Worm (Caenorhabditis elegans) whole organism, L3 larva: ENCODE data around the gene faxc-1.

ENCODE experiments used
- R02D3.7 ChIP-seq: fragments of 150-350 bp; optimal IDR thresholded peaks from 2 replicates; lab custom pipeline; 2014; ENCODE audit warnings: missing biosample characterization, missing genetic modification characterization
- ZK546.5 ChIP-seq: sonication (generic microtip); optimal IDR thresholded peaks from 2 replicates; lab custom pipeline; 2017; ENCODE audit warnings: missing biosample characterization, missing genetic modification characterization
- aly-2 ChIP-seq: fragments of 150-350 bp; optimal IDR thresholded peaks from 2 replicates; lab custom pipeline; 2014; ENCODE audit warnings: missing biosample characterization, missing genetic modification characterization
- ama-1 ChIP-seq: fragments of 150-350 bp; optimal IDR thresholded peaks from 2 replicates; lab custom pipeline; 2018
- ceh-16 ChIP-seq: sonication (generic microtip); optimal IDR thresholded peaks from 2 replicates; lab custom pipeline; 2017; ENCODE audit warnings: missing biosample characterization, missing genetic modification characterization
- ceh-28 ChIP-seq: fragments of 150-350 bp; optimal IDR thresholded peaks from 2 replicates; lab custom pipeline; 2014; ENCODE audit warnings: missing biosample characterization, missing genetic modification reagents, missing genetic modification characterization
- ceh-82 ChIP-seq: fragments of 150-350 bp; optimal IDR thresholded peaks from 2 replicates; lab custom pipeline; 2014; ENCODE audit warnings: missing biosample characterization, missing genetic modification characterization
- ceh-9 ChIP-seq: sonication (generic microtip); optimal IDR thresholded peaks from 2 replicates; lab custom pipeline; 2018; ENCODE audit warnings: missing biosample characterization, missing genetic modification characterization
- daf-12 ChIP-seq: fragments of 150-350 bp; optimal IDR thresholded peaks from 2 replicates; lab custom pipeline; 2014; ENCODE audit warnings: missing biosample characterization, missing genetic modification reagents, missing genetic modification characterization
- egl-27 ChIP-seq: sonication (generic microtip); optimal IDR thresholded peaks from 4 replicates; lab custom pipeline; 2017; ENCODE audit warnings: missing biosample characterization, missing genetic modification reagents, missing genetic modification characterization
- egl-5 ChIP-seq: fragments of 150-350 bp; optimal IDR thresholded peaks from 2 replicates; lab custom pipeline; 2017; ENCODE audit warnings: missing biosample characterization, missing genetic modification reagents, missing genetic modification characterization, inconsistent platforms
- elt-1 ChIP-seq: fragments of 150-350 bp; optimal IDR thresholded peaks from 2 replicates; lab custom pipeline; 2014; ENCODE audit warnings: missing biosample characterization, missing genetic modification characterization
- elt-2 ChIP-seq: sonication (generic microtip); optimal IDR thresholded peaks from 2 replicates; lab custom pipeline; 2016; ENCODE audit warnings: missing genetic modification reagents, mild to moderate bottlenecking, missing genetic modification characterization, missing compliant biosample characterization
- elt-3 ChIP-seq, 3 experiments: fragments of 150-350 bp in 1 of 3; sonication (generic microtip) in 2 of 3; optimal IDR thresholded peaks; 2 replicates in 2 of 3; 4 replicates in 1 of 3; lab custom pipeline; 2014 to 2017; ENCODE audit warnings: missing biosample characterization in 3 of 3, missing genetic modification characterization in 3 of 3
- eor-1 ChIP-seq, 2 experiments: fragments of 150-350 bp; optimal IDR thresholded peaks; 2 replicates each; lab custom pipeline; 2014 to 2018; ENCODE audit warnings: missing biosample characterization in 2 of 2, missing genetic modification characterization in 2 of 2
- fkh-10 ChIP-seq: sonication (generic microtip); optimal IDR thresholded peaks from 2 replicates; lab custom pipeline; 2017; ENCODE audit warnings: missing biosample characterization, missing genetic modification reagents, missing genetic modification characterization
- fkh-2 ChIP-seq: fragments of 150-350 bp; optimal IDR thresholded peaks from 2 replicates; lab custom pipeline; 2014; ENCODE audit warnings: missing biosample characterization, missing genetic modification reagents, missing genetic modification characterization
- fos-1 ChIP-seq: fragments of 150-350 bp; optimal IDR thresholded peaks from 2 replicates; lab custom pipeline; 2014; ENCODE audit warnings: missing biosample characterization, missing genetic modification characterization
- hmg-11 ChIP-seq: sonication (generic microtip); optimal IDR thresholded peaks from 2 replicates; lab custom pipeline; 2016; ENCODE audit warnings: missing genetic modification characterization, missing compliant biosample characterization
- jun-1 ChIP-seq: fragments of 150-350 bp; optimal IDR thresholded peaks from 2 replicates; lab custom pipeline; 2014; ENCODE audit warnings: missing biosample characterization, missing genetic modification reagents, missing genetic modification characterization
- lin-15B ChIP-seq: fragments of 150-350 bp; optimal IDR thresholded peaks from 2 replicates; lab custom pipeline; 2014; ENCODE audit warnings: missing biosample characterization, missing genetic modification characterization
- lin-39 ChIP-seq: fragments of 150-350 bp; optimal IDR thresholded peaks from 2 replicates; lab custom pipeline; 2018; ENCODE audit warnings: missing biosample characterization, missing genetic modification reagents, missing genetic modification characterization
- lsy-12 ChIP-seq: sonication (generic microtip); optimal IDR thresholded peaks from 2 replicates; lab custom pipeline; 2016; ENCODE audit warnings: mild to moderate bottlenecking, missing genetic modification characterization, missing compliant biosample characterization
- mdl-1 ChIP-seq: fragments of 150-350 bp; optimal IDR thresholded peaks from 2 replicates; lab custom pipeline; 2014; ENCODE audit warnings: missing biosample characterization, missing genetic modification characterization
- mml-1 ChIP-seq: fragments of 150-350 bp; sonication (generic microtip); optimal IDR thresholded peaks from 3 replicates; lab custom pipeline; 2014; ENCODE audit warnings: missing biosample characterization, missing genetic modification characterization
- nfya-1 ChIP-seq: sonication (generic microtip); optimal IDR thresholded peaks from 2 replicates; lab custom pipeline; 2017; ENCODE audit warnings: missing genetic modification characterization, mild to moderate bottlenecking, missing compliant biosample characterization, antibody characterized with exemption, moderate library complexity; ENCODE audit not compliant: insufficient read depth
- nhr-11 ChIP-seq: fragments of 150-350 bp; optimal IDR thresholded peaks from 2 replicates; lab custom pipeline; 2014; ENCODE audit warnings: missing biosample characterization, missing genetic modification characterization
- nhr-12 ChIP-seq: fragments of 150-350 bp; optimal IDR thresholded peaks from 2 replicates; lab custom pipeline; 2014; ENCODE audit warnings: missing biosample characterization, missing genetic modification characterization
- nhr-23 ChIP-seq: fragments of 150-350 bp; optimal IDR thresholded peaks from 2 replicates; lab custom pipeline; 2014; ENCODE audit warnings: missing biosample characterization, missing genetic modification reagents, missing genetic modification characterization
- nhr-237 ChIP-seq: fragments of 150-350 bp; optimal IDR thresholded peaks from 2 replicates; lab custom pipeline; 2014; ENCODE audit warnings: missing biosample characterization, missing genetic modification characterization
- nhr-25 ChIP-seq: sonication (generic microtip); optimal IDR thresholded peaks from 2 replicates; lab custom pipeline; 2017; ENCODE audit warnings: missing biosample characterization, missing genetic modification characterization
- nhr-28 ChIP-seq: fragments of 150-350 bp; optimal IDR thresholded peaks from 2 replicates; lab custom pipeline; 2014; ENCODE audit warnings: missing biosample characterization, missing genetic modification characterization
- nhr-43 ChIP-seq: sonication (generic microtip); optimal IDR thresholded peaks from 2 replicates; lab custom pipeline; 2016; ENCODE audit warnings: mild to moderate bottlenecking, missing genetic modification characterization, missing compliant biosample characterization; ENCODE audit not compliant: poor library complexity, severe bottlenecking
- nhr-67 ChIP-seq: fragments of 150-350 bp; optimal IDR thresholded peaks from 2 replicates; lab custom pipeline; 2014; ENCODE audit warnings: missing biosample characterization, missing genetic modification characterization
- nhr-76 ChIP-seq: fragments of 150-350 bp; sonication (generic microtip); optimal IDR thresholded peaks from 5 replicates; lab custom pipeline; 2014; ENCODE audit warnings: missing biosample characterization, missing genetic modification characterization
- nhr-77 ChIP-seq: fragments of 150-350 bp; optimal IDR thresholded peaks from 2 replicates; lab custom pipeline; 2014; ENCODE audit warnings: missing biosample characterization, missing genetic modification characterization
- pha-4 ChIP-seq: fragments of 150-350 bp; optimal IDR thresholded peaks from 2 replicates; lab custom pipeline; 2014; ENCODE audit warnings: missing biosample characterization, missing genetic modification reagents, missing genetic modification characterization
- pqm-1 ChIP-seq: fragments of 150-350 bp; optimal IDR thresholded peaks from 2 replicates; lab custom pipeline; 2017; ENCODE audit warnings: missing biosample characterization, missing genetic modification characterization, inconsistent platforms
- sea-2 ChIP-seq: fragments of 150-350 bp; sonication (generic microtip); optimal IDR thresholded peaks from 4 replicates; lab custom pipeline; 2014; ENCODE audit warnings: missing biosample characterization, missing genetic modification reagents, missing genetic modification characterization
- skn-1 ChIP-seq: fragments of 150-350 bp; optimal IDR thresholded peaks from 2 replicates; lab custom pipeline; 2014; ENCODE audit warnings: missing biosample characterization, missing genetic modification characterization
- snpc-4 ChIP-seq: fragments of 150-350 bp; optimal IDR thresholded peaks from 2 replicates; lab custom pipeline; 2014; ENCODE audit warnings: missing biosample characterization, missing genetic modification characterization
- tbx-2 ChIP-seq: sonication (generic microtip); optimal IDR thresholded peaks from 2 replicates; lab custom pipeline; 2016; ENCODE audit warnings: mild to moderate bottlenecking, missing genetic modification characterization, missing compliant biosample characterization
- unc-39 ChIP-seq: sonication (generic microtip); optimal IDR thresholded peaks from 4 replicates; lab custom pipeline; 2017; ENCODE audit warnings: missing biosample characterization, missing genetic modification characterization
- unc-62 ChIP-seq: fragments of 150-350 bp; sonication (generic microtip); optimal IDR thresholded peaks from 4 replicates; lab custom pipeline; 2014; ENCODE audit warnings: missing biosample characterization, missing genetic modification reagents, missing genetic modification characterization
- zag-1 ChIP-seq: fragments of 150-350 bp; optimal IDR thresholded peaks from 2 replicates; lab custom pipeline; 2014; ENCODE audit warnings: missing biosample characterization, missing genetic modification characterization
- ztf-11 ChIP-seq: fragments of 150-350 bp; optimal IDR thresholded peaks from 2 replicates; lab custom pipeline; 2014; ENCODE audit warnings: missing biosample characterization, missing genetic modification characterization
- ztf-4 ChIP-seq: fragments of 150-350 bp; optimal IDR thresholded peaks from 2 replicates; lab custom pipeline; 2014; ENCODE audit warnings: missing biosample characterization, missing genetic modification characterization

Gene faxc-1

ce11 chrII:12226192-12226591 lies 37.8 kb upstream of the faxc-1 start:
- no peak for TF ChIP-seq aly-2 (tag; lab: Kevin White, UChicago)
- TF ChIP-seq, all 47 proteins: peak for 0

ce11 chrII:12228005-12228404 lies 36.0 kb upstream of the faxc-1 start, which contains the start of gene sinh-1:
Gene sinh-1, plus strand, starts transcription at chrII:12228305.
- TF ChIP-seq snpc-4 (tag; lab: Kevin White, UChicago) (no peak), nhr-67 (tag; lab: Kevin White, UChicago) (no peak), egl-5 (no peak), ZK546.5 (tag; lab: Kevin White, UChicago) (no peak), lsy-12 (tag; lab: Kevin White, UChicago) (no peak), pqm-1 (tag; lab: Kevin White, UChicago) (no peak), ama-1 (lab: Kevin White, UChicago) (no peak), fkh-2 (no peak), skn-1 (no peak), egl-27 (tag; lab: Kevin White, UChicago) (no peak), eor-1 (tag; optimal IDR thresholded peaks at IDR 0.05; lab: Kevin White, UChicago) (no peak), elt-3 (tag; optimal IDR thresholded peaks at IDR 0.05; lab: Kevin White, UChicago) (no peak), nhr-25 (tag; lab: Kevin White, UChicago) (no peak), ceh-9 (tag; lab: Kevin White, UChicago) (no peak), nhr-28 (tag; lab: Kevin White, UChicago) (no peak), ceh-28 (no peak), nhr-23 (tag; lab: Kevin White, UChicago) (no peak), tbx-2 (tag; lab: Kevin White, UChicago) (no peak), nhr-237 (no peak), sea-2 (GFP tag; lab: Kevin White, UChicago) (no peak)

- no peak for TF ChIP-seq nhr-28 (tag; lab: Kevin White, UChicago)
- peak in 1 of 3 experiments; percentile 13 for TF ChIP-seq elt-3 (tag; optimal IDR thresholded peaks at IDR 0.05; lab: Kevin White, UChicago)
- TF ChIP-seq hmg-11 = peak; percentile 22
- TF ChIP-seq mml-1 (tag; lab: Kevin White, UChicago) = no peak
- TF ChIP-seq nhr-23 (tag; lab: Kevin White, UChicago) = peak; percentile 78
- TF ChIP-seq jun-1 (tag; lab: Kevin White, UChicago) = no peak
- no peak for TF ChIP-seq nhr-67 (tag; lab: Kevin White, UChicago)
- TF ChIP-seq nhr-237 = no peak
- no peak for TF ChIP-seq sea-2 (GFP tag; lab: Kevin White, UChicago)
- TF ChIP-seq mdl-1 = no peak
- no peak for TF ChIP-seq nhr-43 (tag; lab: Kevin White, UChicago)
- no peak for TF ChIP-seq egl-5
- peak; percentile 67 for TF ChIP-seq nhr-25 (tag; lab: Kevin White, UChicago)
- TF ChIP-seq nfya-1 (tag; lab: Kevin White, UChicago) = peak; percentile 49
- no peak for TF ChIP-seq lin-39 (tag; lab: Kevin White, UChicago)
- TF ChIP-seq ceh-82 (tag; lab: Kevin White, UChicago) = no peak
- no peak for TF ChIP-seq ztf-11 (tag; lab: Kevin White, UChicago)
- no peak for TF ChIP-seq ceh-9 (tag; lab: Kevin White, UChicago)
- TF ChIP-seq ztf-4 (tag; lab: Kevin White, UChicago) = no peak
- TF ChIP-seq R02D3.7 = no peak
- no peak for TF ChIP-seq tbx-2 (tag; lab: Kevin White, UChicago)
- TF ChIP-seq egl-27 (tag; lab: Kevin White, UChicago) = no peak
- TF ChIP-seq snpc-4 (tag; lab: Kevin White, UChicago) = no peak
- TF ChIP-seq skn-1 = no peak
- TF ChIP-seq daf-12 = no peak
- TF ChIP-seq unc-62 (GFP tag; lab: Kevin White, UChicago) = no peak
- TF ChIP-seq ceh-28 = no peak
- TF ChIP-seq elt-2 (tag; lab: Kevin White, UChicago) = no peak
- no peak for TF ChIP-seq nhr-76 (tag; lab: Kevin White, UChicago)
- no peak for TF ChIP-seq fkh-10 (GFP tag; lab: Kevin White, UChicago)
- TF ChIP-seq ceh-16 (tag; lab: Kevin White, UChicago) = no peak
- no peak for TF ChIP-seq pqm-1 (tag; lab: Kevin White, UChicago)
- TF ChIP-seq aly-2 (tag; lab: Kevin White, UChicago) = no peak
- no peak for TF ChIP-seq pha-4 (tag; lab: Kevin White, UChicago)
- TF ChIP-seq zag-1 (tag; lab: Kevin White, UChicago) = no peak
- TF ChIP-seq fkh-2 = no peak
- TF ChIP-seq fos-1 (tag; lab: Kevin White, UChicago) = no peak
- TF ChIP-seq lsy-12 (tag; lab: Kevin White, UChicago) = no peak
- TF ChIP-seq eor-1 (tag; optimal IDR thresholded peaks at IDR 0.05; lab: Kevin White, UChicago) = no peak
- TF ChIP-seq nhr-12 (tag; lab: Kevin White, UChicago) = no peak
- no peak for TF ChIP-seq ama-1 (lab: Kevin White, UChicago)
- TF ChIP-seq lin-15B (tag; lab: Kevin White, UChicago) = peak; percentile 38
- no peak for TF ChIP-seq unc-39 (tag; lab: Kevin White, UChicago)
- no peak for TF ChIP-seq nhr-77 (tag; lab: Kevin White, UChicago)
- TF ChIP-seq elt-1 (tag; lab: Kevin White, UChicago) = no peak
- no peak for TF ChIP-seq nhr-11
- TF ChIP-seq ZK546.5 (tag; lab: Kevin White, UChicago) = no peak
These were observed 26.4 kb upstream of the faxc-1 start for ce11 chrII:12237555-12237954.
